Fruit fly (Drosophila melanogaster): Measurements from ENCODE around the gene CG16727.

The CG16727 gene

dm6 chr3R:19656455-19656854, 43.3 kb downstream of the CG16727 start:
- TF ChIP-seq jim (GFP tag; optimal IDR thresholded peaks at IDR 0.05) (no peak), OdsH (GFP tag; optimal IDR thresholded peaks at IDR 0.05) (no peak), foxo (GFP tag; optimal IDR thresholded peaks at IDR 0.05) (no peak), dl (GFP tag; optimal IDR thresholded peaks at IDR 0.05; ENCODE audit: insufficient read depth in 1 of 2, partially characterized antibody in 2 of 2) (no peak), dsf (GFP tag; optimal IDR thresholded peaks at IDR 0.05; ENCODE audit: borderline replicate concordance) (no peak), HLH106 (tag; optimal IDR thresholded peaks at IDR 0.05) (no peak), Vsx2 (GFP tag; optimal IDR thresholded peaks at IDR 0.05; ENCODE audit: partially characterized antibody) (peak; percentile 60), CG32264 (GFP tag; optimal IDR thresholded peaks at IDR 0.05) (no peak), Dif (GFP tag; optimal IDR thresholded peaks at IDR 0.05; ENCODE audit: partially characterized antibody) (peak; percentile 12), brk (GFP tag; optimal IDR thresholded peaks at IDR 0.05) (no peak)

DNA sequence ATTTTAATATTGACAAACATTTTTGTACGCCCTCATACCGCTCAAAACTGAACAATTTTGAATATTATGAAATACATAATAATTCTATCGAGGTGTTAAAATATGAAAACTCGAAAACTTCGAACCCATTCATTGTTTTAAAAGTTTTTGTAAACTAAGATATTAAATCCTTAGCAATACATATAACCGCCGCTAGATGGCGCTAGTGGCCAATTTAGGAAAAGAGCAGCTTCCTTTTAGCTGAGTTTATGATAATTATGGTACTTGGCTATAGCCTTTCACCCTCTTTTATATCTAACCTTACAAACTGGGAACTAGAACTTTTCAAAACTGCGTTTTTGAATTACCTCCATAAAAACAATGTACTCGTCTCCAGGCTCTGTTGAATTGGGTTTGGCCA, 44.1 kb downstream of the CG16727 start:
- TF ChIP-seq br (GFP tag; optimal IDR thresholded peaks at IDR 0.05), result no peak
- no peak for TF ChIP-seq CG9705 (GFP tag; optimal IDR thresholded peaks at IDR 0.05)
- no peak for TF ChIP-seq Abd-B (GFP tag; optimal IDR thresholded peaks at IDR 0.05)
- TF ChIP-seq brk (GFP tag; optimal IDR thresholded peaks at IDR 0.05), result no peak
- no peak for TF ChIP-seq Dif (GFP tag; optimal IDR thresholded peaks at IDR 0.05; ENCODE audit: partially characterized antibody)
- TF ChIP-seq Sp1 (GFP tag; optimal IDR thresholded peaks at IDR 0.05), result no peak
- no peak for TF ChIP-seq fru (GFP tag; optimal IDR thresholded peaks at IDR 0.05)
- no peak for TF ChIP-seq h (GFP tag; optimal IDR thresholded peaks at IDR 0.05)
- no peak for TF ChIP-seq sv (GFP tag; optimal IDR thresholded peaks at IDR 0.05)
- no peak for TF ChIP-seq sage (GFP tag; optimal IDR thresholded peaks at IDR 0.05)
- no peak for TF ChIP-seq OdsH (GFP tag; optimal IDR thresholded peaks at IDR 0.05)
- TF ChIP-seq dmrt93B (GFP tag; optimal IDR thresholded peaks at IDR 0.05), result no peak
- TF ChIP-seq Hnf4 (GFP tag; optimal IDR thresholded peaks at IDR 0.05), result no peak
- no peak for TF ChIP-seq dsf (GFP tag; optimal IDR thresholded peaks at IDR 0.05; ENCODE audit: borderline replicate concordance)
- no peak for TF ChIP-seq CrebA (GFP tag; optimal IDR thresholded peaks at IDR 0.05; ENCODE audit: borderline replicate concordance)
- TF ChIP-seq CG32264 (GFP tag; optimal IDR thresholded peaks at IDR 0.05), result no peak
- no peak for TF ChIP-seq HLH106 (tag; optimal IDR thresholded peaks at IDR 0.05)

DNA sequence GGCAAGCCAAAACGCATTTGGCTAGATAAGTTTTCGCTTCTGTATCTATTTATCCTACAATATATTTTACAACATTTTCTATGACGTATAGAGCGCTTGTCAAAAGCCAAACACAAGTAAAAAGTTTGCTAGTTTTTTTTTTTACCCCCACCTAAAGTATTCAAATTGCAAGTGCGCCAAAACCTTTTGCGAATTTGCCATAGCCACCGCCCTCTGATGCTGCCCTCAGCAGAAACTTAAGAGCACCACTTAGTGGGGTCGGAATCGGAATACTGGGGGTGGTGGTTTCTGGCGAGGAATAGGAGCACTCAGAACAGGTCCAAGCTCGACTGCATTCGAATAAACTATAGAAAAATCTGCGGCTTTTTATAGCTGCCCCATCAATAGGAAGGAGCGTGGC, 44.6 kb downstream of the CG16727 start, which contains the start of gene CG6184:
Gene CG6184, minus strand, starts transcription at position 101 of the 400 bp plus-strand sequence.
- TF ChIP-seq tai (GFP tag; optimal IDR thresholded peaks at IDR 0.05) (no peak), sv (GFP tag; optimal IDR thresholded peaks at IDR 0.05) (no peak), N (GFP tag; optimal IDR thresholded peaks at IDR 0.05) (no peak), Hnf4 (GFP tag; optimal IDR thresholded peaks at IDR 0.05) (no peak), Vsx2 (GFP tag; optimal IDR thresholded peaks at IDR 0.05; ENCODE audit: partially characterized antibody) (no peak), br (GFP tag; optimal IDR thresholded peaks at IDR 0.05) (no peak), CG32264 (GFP tag; optimal IDR thresholded peaks at IDR 0.05) (no peak), usp (GFP tag; optimal IDR thresholded peaks at IDR 0.05) (no peak), pan (optimal IDR thresholded peaks at IDR 0.05) (no peak), Jra (GFP tag; optimal IDR thresholded peaks at IDR 0.05) (no peak), dl (GFP tag; optimal IDR thresholded peaks at IDR 0.05; ENCODE audit: insufficient read depth in 1 of 2, partially characterized antibody in 2 of 2) (no peak), Myc (optimal IDR thresholded peaks at IDR 0.05) (no peak)

DNA sequence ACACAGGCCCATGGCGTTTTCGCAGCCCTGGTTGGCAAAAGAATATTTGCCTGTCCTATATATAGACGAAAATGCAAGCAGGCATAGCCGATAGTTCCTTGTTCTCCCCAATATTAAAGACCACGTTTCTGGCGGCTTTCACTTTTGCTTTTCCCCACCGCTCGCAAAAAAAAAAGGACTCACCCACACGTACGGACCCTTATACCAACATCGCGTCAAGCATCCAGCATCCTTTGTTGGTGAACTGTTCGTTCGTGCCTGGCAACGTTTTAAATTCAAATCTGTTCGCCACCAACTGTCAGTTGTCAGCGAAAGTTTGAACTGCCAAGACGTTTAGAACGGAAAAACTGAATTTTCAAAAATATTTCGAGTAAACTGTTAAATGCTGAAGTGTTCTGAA, 46.3 kb downstream of the CG16727 start, which contains the start of gene ort:
Gene ort, plus strand, starts transcription at position 301 of the 400 bp plus-strand sequence.
- TF ChIP-seq ey (GFP tag; optimal IDR thresholded peaks at IDR 0.05) (no peak), br (GFP tag; optimal IDR thresholded peaks at IDR 0.05) (no peak), Jra (GFP tag; optimal IDR thresholded peaks at IDR 0.05) (no peak), tai (GFP tag; optimal IDR thresholded peaks at IDR 0.05) (no peak), brk (GFP tag; optimal IDR thresholded peaks at IDR 0.05) (no peak), OdsH (GFP tag; optimal IDR thresholded peaks at IDR 0.05) (no peak), fru (GFP tag; optimal IDR thresholded peaks at IDR 0.05) (no peak), GATAd (GFP tag; optimal IDR thresholded peaks at IDR 0.05) (no peak), Dif (GFP tag; optimal IDR thresholded peaks at IDR 0.05; ENCODE audit: partially characterized antibody) (no peak), Myc (optimal IDR thresholded peaks at IDR 0.05) (no peak), Hnf4 (GFP tag; optimal IDR thresholded peaks at IDR 0.05) (no peak), CG9705 (GFP tag; optimal IDR thresholded peaks at IDR 0.05) (no peak), Mio (GFP tag; optimal IDR thresholded peaks at IDR 0.05) (no peak), woc (GFP tag; optimal IDR thresholded peaks at IDR 0.05) (no peak), rgr (GFP tag; optimal IDR thresholded peaks at IDR 0.05) (no peak), N (GFP tag; optimal IDR thresholded peaks at IDR 0.05) (no peak), Vsx2 (GFP tag; optimal IDR thresholded peaks at IDR 0.05; ENCODE audit: partially characterized antibody) (no peak), CrebA (GFP tag; optimal IDR thresholded peaks at IDR 0.05; ENCODE audit: borderline replicate concordance) (no peak), pan (optimal IDR thresholded peaks at IDR 0.05) (no peak)
